Worm (Caenorhabditis elegans): ENCODE results near the gene nspb-12.

nspb-12 gene

ce11 chrIII:5601999-5602398 lies 33.4 kb upstream of the nspb-12 start (continued):
- TF ChIP-seq zfp-2 (tag; optimal IDR thresholded peaks at IDR 0.05), result peak; percentile 61
- peak; percentile 76 for TF ChIP-seq rbr-2 (tag; optimal IDR thresholded peaks at IDR 0.05)
- peak; percentile 93 for TF ChIP-seq F44E2.7 (GFP tag; IDR thresholded peaks at IDR 0.05)
- peak; percentile 87 for TF ChIP-seq lin-38 (GFP tag; IDR thresholded peaks at IDR 0.05)
- peak; percentile 82; the same call in 1 of the 2 replicates for TF ChIP-seq D1046.2 (GFP tag; IDR thresholded peaks at IDR 0.05)
- TF ChIP-seq ceh-20 (GFP tag; IDR thresholded peaks at IDR 0.05), result peak; percentile 72
- peak; percentile 87 for TF ChIP-seq F26F4.8 (GFP tag; conservative IDR thresholded peaks at IDR 0.05)
- TF ChIP-seq hlh-11 (tag; optimal IDR thresholded peaks at IDR 0.05), result peak; percentile 71
- peak; percentile 23 to 51 for TF ChIP-seq hif-1 (tag; optimal IDR thresholded peaks at IDR 0.05)
- peak; percentile 89 for TF ChIP-seq saeg-2 (GFP tag; IDR thresholded peaks at IDR 0.05)
- TF ChIP-seq nhr-111 (GFP tag; optimal IDR thresholded peaks at IDR 0.05), result peak; percentile 83
- TF ChIP-seq zag-1 (tag; optimal IDR thresholded peaks at IDR 0.05), result no peak
- TF ChIP-seq zfp-3 (GFP tag; conservative IDR thresholded peaks at IDR 0.05), result 0 out of 2 replicates have a peak, but pooled peaks have one; percentile 62
- TF ChIP-seq pqm-1 (tag; optimal IDR thresholded peaks at IDR 0.05), result no peak
- TF ChIP-seq mes-2 (tag; optimal IDR thresholded peaks at IDR 0.05; ENCODE audit: poor library complexity, severe bottlenecking), result peak; percentile 92
- no peak for TF ChIP-seq egl-27 (tag; optimal IDR thresholded peaks at IDR 0.05)
- peak; percentile 81 for TF ChIP-seq hmg-1.1 (GFP tag; IDR thresholded peaks at IDR 0.05)
- TF ChIP-seq Y5F2A.4 (GFP tag; optimal IDR thresholded peaks at IDR 0.05), result peak; percentile 89
- peak; percentile 31 for TF ChIP-seq F37D6.2 (tag; optimal IDR thresholded peaks at IDR 0.05)
- TF ChIP-seq dmd-6 (GFP tag; IDR thresholded peaks at IDR 0.05), result peak; percentile 68
- TF ChIP-seq dpl-1 (GFP tag; optimal IDR thresholded peaks at IDR 0.05), result peak; percentile 54
- TF ChIP-seq mep-1 (tag; optimal IDR thresholded peaks at IDR 0.05), result peak; percentile 86
- TF ChIP-seq nhr-77 (tag; optimal IDR thresholded peaks at IDR 0.05), result peak; percentile 49
- TF ChIP-seq nhr-10 (tag; optimal IDR thresholded peaks at IDR 0.05), result no peak
- TF ChIP-seq ama-1 (optimal IDR thresholded peaks at IDR 0.05), result no peak
- peak; percentile 98 for TF ChIP-seq dmd-8 (GFP tag; IDR thresholded peaks at IDR 0.05)
- TF ChIP-seq mdl-1 (tag; optimal IDR thresholded peaks at IDR 0.05), result peak in 1 of 2 experiments; percentile 3
- TF ChIP-seq daf-16 (GFP tag; optimal IDR thresholded peaks at IDR 0.05), result peak; percentile 51 to 92
- peak; percentile 61 for TF ChIP-seq daf-16 (tag; optimal IDR thresholded peaks at IDR 0.05)
- peak; percentile 81 for TF ChIP-seq sdz-12 (GFP tag; optimal IDR thresholded peaks at IDR 0.05)
- TF ChIP-seq lin-39 (tag; optimal IDR thresholded peaks at IDR 0.05), result no peak
- TF ChIP-seq nhr-11 (tag; optimal IDR thresholded peaks at IDR 0.05), result peak; percentile 37
- no peak for TF ChIP-seq fos-1 (tag; optimal IDR thresholded peaks at IDR 0.05)
- no peak for TF ChIP-seq unc-39 (tag; optimal IDR thresholded peaks at IDR 0.05)
- no peak for TF ChIP-seq ztf-11 (tag; optimal IDR thresholded peaks at IDR 0.05)
- peak; percentile 87 for TF ChIP-seq vab-7 (GFP tag; IDR thresholded peaks at IDR 0.05)
- 0 out of 2 replicates have a peak, but pooled peaks have one; percentile 56 for TF ChIP-seq Y75B8A.6 (GFP tag; IDR thresholded peaks at IDR 0.05)
- peak; percentile 83 for TF ChIP-seq dmd-9 (GFP tag; IDR thresholded peaks at IDR 0.05)
- peak; percentile 73; the same call in 1 of the 2 replicates for TF ChIP-seq nhr-41 (GFP tag; IDR thresholded peaks at IDR 0.05)
- TF ChIP-seq aly-2 (tag; optimal IDR thresholded peaks at IDR 0.05), result peak; percentile 34
- peak; percentile 84 for TF ChIP-seq dve-1 (tag; optimal IDR thresholded peaks at IDR 0.05; ENCODE audit: insufficient read depth)
- peak; percentile 91; the same call in 1 of the 2 replicates for TF ChIP-seq Y105C5A.15 (GFP tag; IDR thresholded peaks at IDR 0.05)
- TF ChIP-seq lim-7 (GFP tag; IDR thresholded peaks at IDR 0.05), result peak; percentile 96
- peak; percentile 79 for TF ChIP-seq nhr-102 (tag; optimal IDR thresholded peaks at IDR 0.05)
- peak; percentile 37 for TF ChIP-seq hlh-30 (tag; optimal IDR thresholded peaks at IDR 0.05; ENCODE audit: insufficient read depth)
- peak; percentile 82 for TF ChIP-seq unc-130 (GFP tag; optimal IDR thresholded peaks at IDR 0.05)
- no peak for TF ChIP-seq unc-62 (GFP tag; optimal IDR thresholded peaks at IDR 0.05 in 1 of 2)
- TF ChIP-seq unc-62 (tag; optimal IDR thresholded peaks at IDR 0.05), result no peak
- no peak for TF ChIP-seq T20F7.1 (GFP tag; optimal IDR thresholded peaks at IDR 0.05)
- peak; percentile 88 for TF ChIP-seq snpc-1.2 (GFP tag; IDR thresholded peaks at IDR 0.05)
- peak; percentile 71 for TF ChIP-seq F10B5.3 (tag; optimal IDR thresholded peaks at IDR 0.05)
- no peak for TF ChIP-seq zip-2 (tag; optimal IDR thresholded peaks at IDR 0.05)
